Fruit fly (Drosophila melanogaster) whole organism, adult: ENCODE results near the gene hng2.

Source experiments
- CG11617 ChIP-seq: fragments of 200-800 bp; sonication (Bioruptor generic); optimal IDR thresholded peaks from 2 replicates; lab custom pipeline; 2017; ENCODE audit warnings: mild to moderate bottlenecking, missing biosample characterization, missing genetic modification reagents, missing genetic modification characterization
- CG14711 ChIP-seq: fragments of 200-800 bp; sonication (Bioruptor generic); optimal IDR thresholded peaks from 2 replicates; lab custom pipeline; 2018; ENCODE audit warnings: missing biosample characterization, mild to moderate bottlenecking, missing genetic modification characterization, moderate library complexity
- CG1620 ChIP-seq: fragments of 200-800 bp; sonication (Bioruptor generic); optimal IDR thresholded peaks from 2 replicates; lab custom pipeline; 2016; ENCODE audit warnings: missing biosample characterization, missing genetic modification characterization
- CG33017 ChIP-seq: fragments of 200-800 bp; sonication (Bioruptor generic); optimal IDR thresholded peaks from 2 replicates; lab custom pipeline; 2018; ENCODE audit warnings: missing biosample characterization, mild to moderate bottlenecking, missing genetic modification characterization, moderate library complexity
- Crg-1 ChIP-seq: fragments of 200-800 bp; sonication (Bioruptor generic); optimal IDR thresholded peaks from 2 replicates; lab custom pipeline; 2016; ENCODE audit warnings: missing biosample characterization, missing genetic modification characterization
- Hr96 ChIP-seq: fragments of 200-800 bp; sonication (Bioruptor generic); optimal IDR thresholded peaks from 2 replicates; lab custom pipeline; 2016; ENCODE audit warnings: missing biosample characterization, missing genetic modification characterization
- cnc ChIP-seq, 2 experiments: fragments of >200 bp; optimal IDR thresholded peaks; 2 replicates each; lab custom pipeline; 2017
- kay ChIP-seq: fragments of 200-800 bp; sonication (Bioruptor generic); peaks from one replicate; lab custom pipeline; 2016; ENCODE audit warnings: missing biosample characterization, missing genetic modification characterization, borderline replicate concordance
- ovo ChIP-seq: fragments of 200-800 bp; sonication (Bioruptor generic); optimal IDR thresholded peaks from 2 replicates; lab custom pipeline; 2016; ENCODE audit warnings: missing biosample characterization, missing genetic modification characterization
- toe ChIP-seq: fragments of 200-800 bp; sonication (Bioruptor generic); optimal IDR thresholded peaks from 2 replicates; lab custom pipeline; 2016; ENCODE audit warnings: missing biosample characterization, missing genetic modification characterization

dm6 chr3R:8819551-8820057, 13.5 kb downstream of the hng2 start:
- TF ChIP-seq CG33017 (peak; percentile 57), CG14711 (peak; percentile 7), cnc (optimal IDR thresholded peaks at IDR 0.05; lab: Kevin White, UChicago) (peak in 1 of 2 experiments; percentile 17), kay (GFP tag; lab: Kevin White, UChicago) (peak; percentile 97), toe (GFP tag; lab: Kevin White, UChicago) (peak; percentile 46), CG1620 (GFP tag; lab: Kevin White, UChicago) (no peak), Crg-1 (GFP tag; lab: Kevin White, UChicago) (peak; percentile 75), ovo (GFP tag; lab: Kevin White, UChicago) (peak; percentile 74), Hr96 (no peak), CG11617 (peak; percentile 41)
